Fruit fly (Drosophila melanogaster): ENCODE measurements around the gene Ugt301D1.

dm6 chr2L:18549470-18549869 is 40.1 kb downstream of the Ugt301D1 start:
- no peak for TF ChIP-seq psq (optimal IDR thresholded peaks at IDR 0.05)
- TF ChIP-seq h (optimal IDR thresholded peaks at IDR 0.05), result no peak

All from Kc167 (cell line).